Worm (Caenorhabditis elegans) whole organism, L2 larva: ENCODE data around the gene F58F9.1.

Source experiments
- aly-2 ChIP-seq: fragments of 150-350 bp; optimal IDR thresholded peaks from 2 replicates; lab custom pipeline; 2014; ENCODE audit warnings: missing biosample characterization, missing genetic modification characterization
- lin-39 ChIP-seq: fragments of 150-350 bp; optimal IDR thresholded peaks from 2 replicates; lab custom pipeline; 2014; ENCODE audit warnings: missing biosample characterization, missing genetic modification reagents, missing genetic modification characterization
- mdl-1 ChIP-seq, 2 experiments: fragments of 150-350 bp in 1 of 2; sonication (generic microtip) in 1 of 2; optimal IDR thresholded peaks; 2 replicates each; lab custom pipeline; 2017; ENCODE audit warnings: missing biosample characterization in 2 of 2, missing genetic modification characterization in 2 of 2
- nhr-25 ChIP-seq: fragments of 150-350 bp; sonication (generic microtip); optimal IDR thresholded peaks from 3 replicates; lab custom pipeline; 2014; ENCODE audit warnings: missing biosample characterization, missing genetic modification characterization
- sma-3 ChIP-seq: sonication (generic microtip); optimal IDR thresholded peaks from 2 replicates; lab custom pipeline; 2016; ENCODE audit warnings: missing genetic modification reagents, missing genetic modification characterization, missing compliant biosample characterization
- unc-62 ChIP-seq: fragments of 150-350 bp; optimal IDR thresholded peaks from 2 replicates; lab custom pipeline; 2014; ENCODE audit warnings: missing biosample characterization, missing genetic modification reagents, missing genetic modification characterization
- ztf-4 ChIP-seq: fragments of 150-350 bp; optimal IDR thresholded peaks from 2 replicates; lab custom pipeline; 2014; ENCODE audit warnings: missing biosample characterization, missing genetic modification characterization

ce11 chrIV:6227974-6228373 is 21.7 kb upstream of the F58F9.1 start, which contains the start of gene C49A9.1:
- TF ChIP-seq mdl-1 (tag; optimal IDR thresholded peaks at IDR 0.05; lab: Kevin White, UChicago) (no peak), unc-62 (GFP tag; lab: Kevin White, UChicago) (no peak), nhr-25 (tag; lab: Kevin White, UChicago) (no peak), aly-2 (tag; lab: Kevin White, UChicago) (no peak), lin-39 (tag; lab: Kevin White, UChicago) (no peak), ztf-4 (no peak), sma-3 (GFP tag; lab: Kevin White, UChicago) (no peak)
